Fruit fly (Drosophila melanogaster) whole organism, embryonic: ENCODE results near the gene Smox.

Source experiments
- Antp ChIP-seq: fragments of 200-800 bp; sonication (Bioruptor generic); optimal IDR thresholded peaks from 3 replicates; lab custom pipeline; 2016; ENCODE audit warnings: missing biosample characterization, missing genetic modification characterization
- B-H2 ChIP-seq: fragments of 200-800 bp; sonication (Bioruptor generic); optimal IDR thresholded peaks from 2 replicates; lab custom pipeline; 2018; ENCODE audit warnings: missing biosample characterization, mild to moderate bottlenecking, missing genetic modification characterization
- CG10267 ChIP-seq: fragments of 200-800 bp; sonication (Bioruptor generic); optimal IDR thresholded peaks from 2 replicates; lab custom pipeline; 2018; ENCODE audit warnings: missing biosample characterization, mild to moderate bottlenecking, missing genetic modification characterization, moderate library complexity
- CG10274 ChIP-seq: fragments of 200-800 bp; sonication (Bioruptor generic); optimal IDR thresholded peaks from 3 replicates; lab custom pipeline; 2017; ENCODE audit warnings: missing biosample characterization, mild to moderate bottlenecking, missing genetic modification characterization
- CG10321 ChIP-seq: fragments of 200-800 bp; sonication (Bioruptor generic); IDR thresholded peaks from 2 replicates; pipeline ENCODE4 v1.3.6; 2022; ENCODE audit warnings: missing biosample characterization, missing genetic modification characterization
- CG12155 ChIP-seq: fragments of 200-800 bp; sonication (Bioruptor generic); optimal IDR thresholded peaks from 3 replicates; lab custom pipeline; 2016; ENCODE audit warnings: missing biosample characterization, missing genetic modification characterization
- CG12391 ChIP-seq: fragments of 200-800 bp; sonication (Bioruptor generic); optimal IDR thresholded peaks from 3 replicates; lab custom pipeline; 2018; ENCODE audit warnings: missing biosample characterization, mild to moderate bottlenecking, missing genetic modification characterization, moderate library complexity
- CG13775 ChIP-seq: fragments of 200-800 bp; sonication (Bioruptor generic); optimal IDR thresholded peaks from 3 replicates; lab custom pipeline; 2017; ENCODE audit warnings: missing biosample characterization, mild to moderate bottlenecking, missing genetic modification characterization
- CG15514 ChIP-seq: fragments of 200-800 bp; sonication (Bioruptor generic); optimal IDR thresholded peaks from 3 replicates; lab custom pipeline; 2017; ENCODE audit warnings: missing biosample characterization, missing genetic modification characterization, mild to moderate bottlenecking, moderate library complexity, missing genetic modification reagents
- CG1603 ChIP-seq: fragments of 200-800 bp; sonication (Bioruptor generic); optimal IDR thresholded peaks from 2 replicates; lab custom pipeline; 2019; ENCODE audit warnings: missing biosample characterization, mild to moderate bottlenecking, missing genetic modification characterization, moderate library complexity
- CG1647 ChIP-seq: fragments of 200-800 bp; sonication (Bioruptor generic); optimal IDR thresholded peaks from 3 replicates; lab custom pipeline; 2016; ENCODE audit warnings: missing biosample characterization, missing genetic modification characterization
- CG17385 ChIP-seq: fragments of 200-800 bp; sonication (Bioruptor generic); optimal IDR thresholded peaks from 3 replicates; lab custom pipeline; 2018; ENCODE audit warnings: missing biosample characterization, mild to moderate bottlenecking, missing genetic modification characterization
- CG17829 ChIP-seq: fragments of 200-800 bp; optimal IDR thresholded peaks from 2 replicates; lab custom pipeline; 2019; ENCODE audit warnings: missing biosample characterization, mild to moderate bottlenecking, missing genetic modification characterization, moderate library complexity
- CG18262 ChIP-seq: fragments of 200-800 bp; optimal IDR thresholded peaks from 3 replicates; lab custom pipeline; 2019; ENCODE audit warnings: missing biosample characterization, mild to moderate bottlenecking, missing genetic modification characterization, moderate library complexity
- CG18599 ChIP-seq: fragments of 200-800 bp; sonication (Bioruptor generic); optimal IDR thresholded peaks from 3 replicates; lab custom pipeline; 2017; ENCODE audit warnings: missing biosample characterization, missing genetic modification characterization, mild to moderate bottlenecking, moderate library complexity, missing genetic modification reagents
- CG2678 ChIP-seq: fragments of 200-800 bp; sonication (Bioruptor generic); optimal IDR thresholded peaks from 3 replicates; lab custom pipeline; 2019; ENCODE audit warnings: missing biosample characterization, mild to moderate bottlenecking, missing genetic modification characterization, moderate library complexity
- CG32772 ChIP-seq: fragments of 200-800 bp; sonication (Bioruptor generic); IDR thresholded peaks from 2 replicates; pipeline ENCODE4 v1.3.6; 2022; ENCODE audit warnings: missing biosample characterization, missing genetic modification characterization
- CG3281 ChIP-seq: fragments of 200-800 bp; sonication (Bioruptor generic); optimal IDR thresholded peaks from 3 replicates; lab custom pipeline; 2017; ENCODE audit warnings: missing biosample characterization, mild to moderate bottlenecking, missing genetic modification characterization
- CG6254 ChIP-seq: fragments of 200-800 bp; sonication (Bioruptor generic); optimal IDR thresholded peaks from 3 replicates; lab custom pipeline; 2017; ENCODE audit warnings: mild to moderate bottlenecking, missing biosample characterization, missing genetic modification reagents, missing genetic modification characterization
- CG6683 ChIP-seq: fragments of 200-800 bp; sonication (Bioruptor generic); optimal IDR thresholded peaks from 2 replicates; lab custom pipeline; 2017; ENCODE audit warnings: missing biosample characterization, mild to moderate bottlenecking, missing genetic modification characterization, missing genetic modification reagents
- CG6791 ChIP-seq: fragments of 200-800 bp; sonication (Bioruptor generic); IDR thresholded peaks from 3 replicates; pipeline ENCODE4 v1.3.6; 2022; ENCODE audit warnings: missing biosample characterization, missing genetic modification characterization; ENCODE audit not compliant: partially characterized antibody
- CG7556 ChIP-seq: fragments of 200-800 bp; sonication (Bioruptor generic); optimal IDR thresholded peaks from 2 replicates; lab custom pipeline; 2017; ENCODE audit warnings: missing biosample characterization, mild to moderate bottlenecking, missing genetic modification characterization
- CrebB ChIP-seq: fragments of 200-800 bp; sonication (Bioruptor generic); optimal IDR thresholded peaks from 3 replicates; lab custom pipeline; 2018; ENCODE audit warnings: missing biosample characterization, mild to moderate bottlenecking, missing genetic modification characterization
- D19B ChIP-seq: fragments of 200-800 bp; sonication (Bioruptor generic); optimal IDR thresholded peaks from 2 replicates; lab custom pipeline; 2017; ENCODE audit warnings: missing biosample characterization, mild to moderate bottlenecking, missing genetic modification characterization
- E2f2 ChIP-seq: fragments of 200-800 bp; sonication (Bioruptor generic); IDR thresholded peaks from 2 replicates; pipeline ENCODE4 v1.3.6; 2022; ENCODE audit warnings: missing biosample characterization, missing genetic modification characterization
- H2.0 ChIP-seq: fragments of 200-800 bp; sonication (Bioruptor generic); IDR thresholded peaks from 2 replicates; pipeline ENCODE4 v1.3.6; 2022; ENCODE audit warnings: missing biosample characterization, missing genetic modification characterization
- Hmr ChIP-seq: fragments of 200-800 bp; sonication (Bioruptor generic); optimal IDR thresholded peaks from 3 replicates; lab custom pipeline; 2017; ENCODE audit warnings: mild to moderate bottlenecking, missing biosample characterization, missing genetic modification reagents, missing genetic modification characterization
- Jarid2 ChIP-seq: fragments of 200-800 bp; sonication (Bioruptor generic); optimal IDR thresholded peaks from 3 replicates; lab custom pipeline; 2017; ENCODE audit warnings: mild to moderate bottlenecking, missing biosample characterization, missing genetic modification reagents, missing genetic modification characterization
- Max ChIP-seq: fragments of 200-800 bp; sonication (Bioruptor generic); optimal IDR thresholded peaks from 2 replicates; lab custom pipeline; 2016; ENCODE audit warnings: missing biosample characterization, mild to moderate bottlenecking, missing genetic modification characterization
- Poxn ChIP-seq: fragments of 200-800 bp; sonication (Bioruptor generic); IDR thresholded peaks from 2 replicates; pipeline ENCODE4 v1.3.6; 2022; ENCODE audit warnings: missing biosample characterization, missing genetic modification characterization
- Ssrp ChIP-seq: fragments of 200-800 bp; sonication (Bioruptor generic); optimal IDR thresholded peaks from 2 replicates; lab custom pipeline; 2018; ENCODE audit warnings: missing biosample characterization, mild to moderate bottlenecking, missing genetic modification characterization, moderate library complexity
- Taf1 ChIP-seq: fragments of 200-800 bp; sonication (Bioruptor generic); IDR thresholded peaks from 2 replicates; pipeline ENCODE4 v1.3.6; 2022; ENCODE audit warnings: missing biosample characterization, missing genetic modification characterization
- Usf ChIP-seq: fragments of 200-800 bp; sonication (Bioruptor generic); optimal IDR thresholded peaks from 2 replicates; lab custom pipeline; 2017; ENCODE audit warnings: missing genotype, missing biosample characterization, missing genetic modification characterization
- YL-1 ChIP-seq: fragments of 200-800 bp; sonication (Bioruptor generic); optimal IDR thresholded peaks from 3 replicates; lab custom pipeline; 2017; ENCODE audit warnings: missing biosample characterization, mild to moderate bottlenecking, missing genetic modification characterization
- abd-A ChIP-seq: fragments of 200-800 bp; sonication (Bioruptor generic); optimal IDR thresholded peaks from 3 replicates; lab custom pipeline; 2019; ENCODE audit warnings: missing biosample characterization, mild to moderate bottlenecking, missing genetic modification characterization, moderate library complexity
- al ChIP-seq: fragments of 200-800 bp; sonication (Bioruptor generic); IDR thresholded peaks from 2 replicates; pipeline ENCODE4 v1.3.6; 2022; ENCODE audit warnings: missing biosample characterization, missing genetic modification characterization
- ash1 ChIP-seq: fragments of 200-800 bp; sonication (Bioruptor generic); optimal IDR thresholded peaks from 2 replicates; lab custom pipeline; 2018; ENCODE audit warnings: missing biosample characterization, mild to moderate bottlenecking, missing genetic modification characterization
- cad ChIP-seq: fragments of >200 bp; optimal IDR thresholded peaks from 2 replicates; lab custom pipeline; 2017; ENCODE audit warnings: missing biosample characterization, missing genetic modification characterization
- chinmo ChIP-seq: fragments of 200-800 bp; sonication (Bioruptor generic); IDR thresholded peaks from 4 replicates; pipeline ENCODE4 v1.3.6; 2022; ENCODE audit warnings: missing biosample characterization, missing genetic modification characterization; ENCODE audit not compliant: partially characterized antibody
- crp ChIP-seq, 2 experiments: fragments of 200-800 bp; sonication (Bioruptor generic); optimal IDR thresholded peaks; 2 replicates in 1 of 2; 3 replicates in 1 of 2; lab custom pipeline; 2017; ENCODE audit warnings: missing biosample characterization in 2 of 2, missing genetic modification characterization in 2 of 2, mild to moderate bottlenecking in 1 of 2, moderate library complexity in 1 of 2
- gem ChIP-seq: fragments of 200-800 bp; sonication (Bioruptor generic); optimal IDR thresholded peaks from 2 replicates; lab custom pipeline; 2019; ENCODE audit warnings: missing biosample characterization, mild to moderate bottlenecking, missing genetic modification characterization, moderate library complexity
- otp ChIP-seq: fragments of 200-800 bp; sonication (Bioruptor generic); IDR thresholded peaks from 3 replicates; pipeline ENCODE4, ENCODE4 v1.3.6; 2022; ENCODE audit warnings: missing biosample characterization, missing genetic modification characterization
- peb ChIP-seq: fragments of 200-800 bp; sonication (Bioruptor generic); IDR thresholded peaks from 2 replicates; pipeline ENCODE4 v1.3.6; 2022; ENCODE audit warnings: missing biosample characterization, missing genetic modification characterization
- prd ChIP-seq, 3 experiments: fragments of >200 bp in 2 of 3; fragments of 200-800 bp in 1 of 3; sonication (Bioruptor generic) in 1 of 3; optimal IDR thresholded peaks in 2 of 3; IDR thresholded peaks in 1 of 3; 2 replicates in 2 of 3; 3 replicates in 1 of 3; pipeline versions ENCODE4 v1.3.6 to Lab custom; 2017 to 2022; ENCODE audit warnings: missing biosample characterization in 1 of 3, missing genetic modification characterization in 1 of 3
- pum ChIP-seq: fragments of 200-800 bp; sonication (Bioruptor generic); optimal IDR thresholded peaks from 2 replicates; lab custom pipeline; 2016; ENCODE audit warnings: missing biosample characterization, missing genetic modification characterization
- sqz ChIP-seq: fragments of 200-800 bp; sonication (Bioruptor generic); optimal IDR thresholded peaks from 3 replicates; lab custom pipeline; 2018; ENCODE audit warnings: missing biosample characterization, mild to moderate bottlenecking, missing genetic modification characterization
- stwl ChIP-seq: fragments of 200-800 bp; sonication (Bioruptor generic); optimal IDR thresholded peaks from 3 replicates; lab custom pipeline; 2018; ENCODE audit warnings: missing biosample characterization, mild to moderate bottlenecking, missing genetic modification characterization, moderate library complexity
- tap ChIP-seq: fragments of 200-800 bp; optimal IDR thresholded peaks from 3 replicates; lab custom pipeline; 2019; ENCODE audit warnings: missing biosample characterization, mild to moderate bottlenecking, missing genetic modification characterization, moderate library complexity
- twi ChIP-seq: fragments of 200-800 bp; optimal IDR thresholded peaks from 2 replicates; lab custom pipeline; 2019; ENCODE audit warnings: missing biosample characterization, mild to moderate bottlenecking, missing genetic modification characterization, moderate library complexity

Smox gene

DNA sequence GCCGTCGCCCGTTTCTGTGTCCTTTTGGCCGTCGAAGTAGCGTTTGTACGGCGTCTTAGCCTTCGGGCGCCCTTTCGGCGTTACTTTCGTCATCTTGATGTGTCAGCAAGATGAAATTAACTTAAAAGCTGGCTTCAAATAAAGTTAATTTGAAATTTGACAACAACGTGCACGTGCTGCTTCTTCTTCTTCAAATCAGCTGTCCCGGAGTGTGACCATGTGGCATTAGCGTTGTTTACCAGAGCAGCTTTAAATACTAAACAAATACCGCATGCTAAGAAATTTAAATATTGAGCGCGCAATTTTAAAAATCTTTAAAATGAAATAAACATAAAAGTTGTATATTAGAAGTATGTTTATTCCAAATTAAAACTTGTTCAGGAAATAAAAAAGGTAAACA is 21.1 kb downstream of the Smox start, which contains the start of gene CG2260 (continued):
- TF ChIP-seq B-H2 = no peak
- peak; percentile 95 for TF ChIP-seq CG17385 (GFP tag; lab: Kevin White, UChicago)
- TF ChIP-seq ash1 = no peak
- TF ChIP-seq Usf = no peak
- peak; percentile 92 for TF ChIP-seq E2f2 (GFP tag; lab: Robert Waterston, UW)
- TF ChIP-seq abd-A (tag; lab: Kevin White, UChicago) = no peak
- no peak for TF ChIP-seq CG12155 (GFP tag; lab: Kevin White, UChicago)
- no peak for TF ChIP-seq CG7556
- no peak for TF ChIP-seq CG18262 (tag; lab: Kevin White, UChicago)
- no peak for TF ChIP-seq CG3281 (GFP tag; lab: Kevin White, UChicago)
- no peak for TF ChIP-seq CG32772 (GFP tag; lab: Robert Waterston, UW)
- no peak for TF ChIP-seq CrebB (tag; lab: Kevin White, UChicago)
- no peak for TF ChIP-seq twi (tag; lab: Kevin White, UChicago)
- no peak for TF ChIP-seq Poxn (GFP tag; lab: Robert Waterston, UW)
- TF ChIP-seq CG6791 (GFP tag; lab: Robert Waterston, UW) = no peak
- no peak for TF ChIP-seq peb (GFP tag; lab: Robert Waterston, UW)
- no peak for TF ChIP-seq CG17829
- TF ChIP-seq Max (GFP tag; lab: Kevin White, UChicago) = peak; percentile 57
- TF ChIP-seq sqz (GFP tag; lab: Kevin White, UChicago) = no peak
- no peak for TF ChIP-seq D19B (GFP tag; lab: Kevin White, UChicago)
- peak; percentile 13 for TF ChIP-seq CG10267
- peak; percentile 31 for TF ChIP-seq CG1603
- no peak for TF ChIP-seq CG10321 (GFP tag; lab: Robert Waterston, UW)
- TF ChIP-seq al (GFP tag; lab: Robert Waterston, UW) = no peak
- TF ChIP-seq Taf1 = no peak
- TF ChIP-seq pum (GFP tag; lab: Kevin White, UChicago) = no peak
- no peak for TF ChIP-seq gem
- no peak for TF ChIP-seq CG1647
- TF ChIP-seq CG15514 (GFP tag; lab: Kevin White, UChicago) = peak; percentile 75
- TF ChIP-seq CG10274 (GFP tag; lab: Kevin White, UChicago) = no peak
- TF ChIP-seq prd (optimal IDR thresholded peaks at IDR 0.05; lab: Kevin White, UChicago) = no peak
- TF ChIP-seq prd (GFP tag; IDR thresholded peaks at IDR 0.05; lab: Robert Waterston, UW) = no peak
- TF ChIP-seq CG6683 (GFP tag; lab: Kevin White, UChicago) = no peak
- no peak for TF ChIP-seq otp (GFP tag; lab: Robert Waterston, UW)
- no peak for TF ChIP-seq chinmo
- TF ChIP-seq CG18599 (GFP tag; lab: Kevin White, UChicago) = no peak
- peak; percentile 41 to 91 for TF ChIP-seq crp (GFP tag; optimal IDR thresholded peaks at IDR 0.05; lab: Kevin White, UChicago)
- no peak for TF ChIP-seq CG12391 (tag; lab: Kevin White, UChicago)
- TF ChIP-seq Ssrp (tag; lab: Kevin White, UChicago) = no peak
- TF ChIP-seq CG13775 (GFP tag; lab: Kevin White, UChicago) = no peak
- no peak for TF ChIP-seq CG6254 (GFP tag; lab: Kevin White, UChicago)
- no peak for TF ChIP-seq CG2678
- TF ChIP-seq YL-1 (GFP tag; lab: Kevin White, UChicago) = peak; percentile 6
- TF ChIP-seq Hmr (GFP tag; lab: Kevin White, UChicago) = no peak
- no peak for TF ChIP-seq H2.0 (GFP tag; lab: Robert Waterston, UW)
- TF ChIP-seq tap (tag; lab: Kevin White, UChicago) = no peak
- TF ChIP-seq Jarid2 (GFP tag; lab: Kevin White, UChicago) = no peak
- no peak for TF ChIP-seq Antp (GFP tag; lab: Kevin White, UChicago)
- peak; percentile 52 for TF ChIP-seq stwl (tag; lab: Kevin White, UChicago)
- no peak for TF ChIP-seq cad (GFP tag; lab: Kevin White, UChicago)
